Fruit fly (Drosophila melanogaster): ENCODE measurements around the gene Polr3E.

DNA sequence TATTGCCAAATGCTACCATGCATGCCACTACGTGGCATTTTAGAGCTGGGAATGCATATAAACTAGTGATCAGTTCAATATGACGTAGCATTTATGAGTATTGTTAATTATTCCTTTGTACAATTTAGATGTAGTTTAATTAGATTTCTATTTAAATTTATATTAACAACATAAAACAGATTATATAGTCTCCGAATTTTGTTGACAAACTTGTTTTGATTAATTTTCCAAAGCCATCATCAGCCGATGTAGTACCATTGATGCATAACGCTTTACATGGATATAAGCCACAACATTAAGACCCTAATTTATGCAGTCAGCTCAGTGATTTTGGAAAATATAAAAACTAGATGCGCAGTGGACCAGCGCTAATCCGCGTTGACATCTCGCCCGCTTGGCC lies 49.1 kb upstream of the Polr3E start:
- TF ChIP-seq Myc (optimal IDR thresholded peaks at IDR 0.05), result no peak
- no peak for TF ChIP-seq h (optimal IDR thresholded peaks at IDR 0.05)

Measured in Kc167 (cell line).